Fruit fly (Drosophila melanogaster) S2 (cell line): ENCODE measurements around the gene Tudor-SN.

Experiments
- CG8478 ChIP-seq: fragments of >200 bp; optimal IDR thresholded peaks from 2 replicates; lab custom pipeline; 2018
- CTCF ChIP-seq, 2 experiments: fragments of >200 bp; optimal IDR thresholded peaks; 2 replicates each; lab custom pipeline; 2018

dm6 chr3L:248226-248758 is 15.9 kb downstream of the Tudor-SN start:
- TF ChIP-seq CG8478 (lab: Kevin White, UChicago), result no peak
- peak in 1 of 2 experiments; percentile 18 for TF ChIP-seq CTCF (optimal IDR thresholded peaks at IDR 0.05; lab: Kevin White, UChicago)
